Worm (Caenorhabditis elegans) whole organism, early embryonic: ENCODE results near the gene ncx-10.

Experiments
- B0310.2 ChIP-seq: sonication (generic microtip); optimal IDR thresholded peaks from 2 replicates; lab custom pipeline; 2016; ENCODE audit warnings: mild to moderate bottlenecking, missing genetic modification characterization, missing compliant biosample characterization
- F13C5.2 ChIP-seq: sonication (generic microtip); optimal IDR thresholded peaks from 2 replicates; lab custom pipeline; 2017; ENCODE audit warnings: mild to moderate bottlenecking, missing genetic modification characterization, inconsistent platforms, missing compliant biosample characterization
- aly-1 ChIP-seq: sonication (generic microtip); optimal IDR thresholded peaks from 2 replicates; lab custom pipeline; 2016; ENCODE audit warnings: missing genetic modification characterization, missing compliant biosample characterization
- ama-1 ChIP-seq: fragments of 150-350 bp; optimal IDR thresholded peaks from 2 replicates; lab custom pipeline; 2014
- ceh-13 ChIP-seq: fragments of 200-800 bp; sonication (Bioruptor generic); optimal IDR thresholded peaks from 2 replicates; lab custom pipeline; 2018; ENCODE audit warnings: mild to moderate bottlenecking, missing genetic modification characterization, missing compliant biosample characterization
- ceh-36 ChIP-seq: sonication (generic microtip); optimal IDR thresholded peaks from 2 replicates; lab custom pipeline; 2016; ENCODE audit warnings: missing genetic modification characterization, inconsistent platforms, missing compliant biosample characterization
- ets-7 ChIP-seq: sonication (generic microtip); optimal IDR thresholded peaks from 2 replicates; lab custom pipeline; 2016; ENCODE audit warnings: missing genotype, missing genetic modification characterization, missing compliant biosample characterization
- flt-1 ChIP-seq: fragments of 200-800 bp; sonication (Bioruptor generic); IDR thresholded peaks from 2 replicates; pipeline ENCODE4 v1.3.6; 2022; ENCODE audit warnings: missing genetic modification characterization, missing compliant biosample characterization
- hmbx-1 ChIP-seq: sonication (generic microtip); optimal IDR thresholded peaks from 2 replicates; lab custom pipeline; 2016; ENCODE audit warnings: mild to moderate bottlenecking, missing genetic modification characterization, missing compliant biosample characterization
- hmg-4 ChIP-seq: fragments of 200-800 bp; sonication (Bioruptor generic); optimal IDR thresholded peaks from 2 replicates; lab custom pipeline; 2018; ENCODE audit warnings: mild to moderate bottlenecking, missing genetic modification characterization, missing compliant biosample characterization
- hnd-1 ChIP-seq: sonication (generic microtip); optimal IDR thresholded peaks from 2 replicates; lab custom pipeline; 2016; ENCODE audit warnings: missing genetic modification characterization, missing compliant biosample characterization
- pes-1 ChIP-seq: fragments of 200-800 bp; sonication (Bioruptor generic); IDR thresholded peaks from 2 replicates; pipeline ENCODE4 v1.3.6; 2022; ENCODE audit warnings: missing genetic modification reagents, missing genetic modification characterization, missing compliant biosample characterization
- scrt-1 ChIP-seq: fragments of 200-800 bp; sonication (Bioruptor generic); IDR thresholded peaks from 2 replicates; pipeline ENCODE4 v1.3.6; 2022; ENCODE audit warnings: missing genetic modification characterization, missing compliant biosample characterization
- sea-1 ChIP-seq: fragments of 200-800 bp; sonication (Bioruptor generic); conservative IDR thresholded peaks from 2 replicates; pipeline ENCODE4 v1.3.6; 2022; ENCODE audit warnings: missing genetic modification characterization, missing compliant biosample characterization
- tbx-11 ChIP-seq: fragments of 200-800 bp; sonication (Bioruptor generic); IDR thresholded peaks from 2 replicates; pipeline ENCODE4 v1.3.6; 2022; ENCODE audit warnings: missing genetic modification characterization, missing compliant biosample characterization
- tbx-37 ChIP-seq: fragments of 200-800 bp; sonication (Bioruptor generic); conservative IDR thresholded peaks from 2 replicates; pipeline ENCODE4 v1.3.6; 2022; ENCODE audit warnings: missing genetic modification reagents, missing genetic modification characterization, missing compliant biosample characterization
- tra-4 ChIP-seq: sonication (generic microtip); optimal IDR thresholded peaks from 2 replicates; lab custom pipeline; 2017; ENCODE audit warnings: missing genetic modification characterization, missing compliant biosample characterization

The ncx-10 gene

ce11 chrV:7952855-7953254, 20.0 kb upstream of the ncx-10 start, which contains the start of gene clec-216:
Gene clec-216, minus strand, starts transcription at chrV:7952955.
- TF ChIP-seq ama-1 (lab: Kevin White, UChicago) (no peak), hmg-4 (no peak), ceh-13 (GFP tag; lab: Kevin White, UChicago) (no peak), ets-7 (tag; lab: Kevin White, UChicago) (no peak), F13C5.2 (tag; lab: Kevin White, UChicago) (no peak), pes-1 (GFP tag; lab: Robert Waterston, UW) (no peak), flt-1 (GFP tag; lab: Robert Waterston, UW) (no peak), hmbx-1 (tag; lab: Kevin White, UChicago) (no peak)

- TF ChIP-seq pes-1 (GFP tag; lab: Robert Waterston, UW) (no peak), hnd-1 (tag; lab: Kevin White, UChicago) (no peak), ceh-36 (tag; lab: Kevin White, UChicago) (no peak), ceh-13 (GFP tag; lab: Kevin White, UChicago) (no peak), hmbx-1 (tag; lab: Kevin White, UChicago) (no peak), ama-1 (lab: Kevin White, UChicago) (no peak), flt-1 (GFP tag; lab: Robert Waterston, UW) (no peak), B0310.2 (tag; lab: Kevin White, UChicago) (no peak), tra-4 (tag; lab: Kevin White, UChicago) (no peak), aly-1 (no peak), F13C5.2 (tag; lab: Kevin White, UChicago) (no peak), tbx-11 (GFP tag; lab: Robert Waterston, UW) (no peak), hmg-4 (no peak), sea-1 (no peak), scrt-1 (GFP tag; lab: Robert Waterston, UW) (no peak), tbx-37 (GFP tag; lab: Robert Waterston, UW) (no peak)
Observed at ce11 chrV:7946229-7946628, 13.3 kb upstream of the ncx-10 start.

- TF ChIP-seq ceh-36 (tag; lab: Kevin White, UChicago) (no peak), ama-1 (lab: Kevin White, UChicago) (no peak), B0310.2 (tag; lab: Kevin White, UChicago) (no peak), tra-4 (tag; lab: Kevin White, UChicago) (no peak), flt-1 (GFP tag; lab: Robert Waterston, UW) (no peak), ceh-13 (GFP tag; lab: Kevin White, UChicago) (no peak)
Observed at ce11 chrV:7943568-7943967, 10.7 kb upstream of the ncx-10 start, which contains the start of gene Y97E10B.1. Gene Y97E10B.1, plus strand, starts transcription at chrV:7943868.

- no peak for TF ChIP-seq flt-1 (GFP tag; lab: Robert Waterston, UW)
- TF ChIP-seq ceh-36 (tag; lab: Kevin White, UChicago) = no peak
- no peak for TF ChIP-seq ets-7 (tag; lab: Kevin White, UChicago)
- TF ChIP-seq tbx-37 (GFP tag; lab: Robert Waterston, UW) = no peak
- no peak for TF ChIP-seq sea-1
- TF ChIP-seq ama-1 (lab: Kevin White, UChicago) = no peak
- no peak for TF ChIP-seq F13C5.2 (tag; lab: Kevin White, UChicago)
- no peak for TF ChIP-seq tbx-11 (GFP tag; lab: Robert Waterston, UW)
- TF ChIP-seq hnd-1 (tag; lab: Kevin White, UChicago) = no peak
- TF ChIP-seq ceh-13 (GFP tag; lab: Kevin White, UChicago) = no peak
- no peak for TF ChIP-seq hmbx-1 (tag; lab: Kevin White, UChicago)
- no peak for TF ChIP-seq aly-1
Observed at ce11 chrV:7940299-7940698, 7.4 kb upstream of the ncx-10 start, which contains the start of gene srt-53. Gene srt-53, minus strand, starts transcription at chrV:7940399.

ce11 chrV:7937152-7937551, 4.3 kb upstream of the ncx-10 start, which contains the start of gene srsx-3:
Gene srsx-3, minus strand, starts transcription at chrV:7937252.
- TF ChIP-seq flt-1 (GFP tag; lab: Robert Waterston, UW) (no peak), tbx-11 (GFP tag; lab: Robert Waterston, UW) (no peak)

- no peak for TF ChIP-seq hmg-4
- TF ChIP-seq hmbx-1 (tag; lab: Kevin White, UChicago) = no peak
- no peak for TF ChIP-seq B0310.2 (tag; lab: Kevin White, UChicago)
- TF ChIP-seq tra-4 (tag; lab: Kevin White, UChicago) = no peak
- no peak for TF ChIP-seq pes-1 (GFP tag; lab: Robert Waterston, UW)
- TF ChIP-seq ceh-36 (tag; lab: Kevin White, UChicago) = no peak
- no peak for TF ChIP-seq F13C5.2 (tag; lab: Kevin White, UChicago)
- no peak for TF ChIP-seq ets-7 (tag; lab: Kevin White, UChicago)
- no peak for TF ChIP-seq flt-1 (GFP tag; lab: Robert Waterston, UW)
- TF ChIP-seq tbx-37 (GFP tag; lab: Robert Waterston, UW) = no peak
Observed at ce11 chrV:7928660-7929059, 4.2 kb downstream of the ncx-10 start, which contains the start of gene srsx-5. Gene srsx-5, plus strand, starts transcription at chrV:7928960.

- TF ChIP-seq flt-1 (GFP tag; lab: Robert Waterston, UW) = no peak
- no peak for TF ChIP-seq pes-1 (GFP tag; lab: Robert Waterston, UW)
- TF ChIP-seq ceh-13 (GFP tag; lab: Kevin White, UChicago) = no peak
- no peak for TF ChIP-seq sea-1
- TF ChIP-seq scrt-1 (GFP tag; lab: Robert Waterston, UW) = no peak
- TF ChIP-seq ama-1 (lab: Kevin White, UChicago) = no peak
- no peak for TF ChIP-seq aly-1
- TF ChIP-seq hmbx-1 (tag; lab: Kevin White, UChicago) = no peak
- no peak for TF ChIP-seq hnd-1 (tag; lab: Kevin White, UChicago)
Observed at ce11 chrV:7926784-7927183, 6.1 kb downstream of the ncx-10 start, which contains the start of gene srsx-6. Gene srsx-6, plus strand, starts transcription at chrV:7927084.

- TF ChIP-seq flt-1 (GFP tag; lab: Robert Waterston, UW) (no peak), hmbx-1 (tag; lab: Kevin White, UChicago) (no peak), pes-1 (GFP tag; lab: Robert Waterston, UW) (no peak), tra-4 (tag; lab: Kevin White, UChicago) (no peak)
Observed at ce11 chrV:7925483-7925882, 7.4 kb downstream of the ncx-10 start, which contains the start of gene srsx-7. Gene srsx-7, plus strand, starts transcription at chrV:7925783.
